Fruit fly (Drosophila melanogaster) whole organism, prepupa: ENCODE measurements around the gene nbs.

Experiments used
- Sox15 ChIP-seq: fragments of 200-800 bp; sonication (Bioruptor generic); optimal IDR thresholded peaks from 3 replicates; lab custom pipeline; 2016; ENCODE audit warnings: missing biosample characterization, missing genetic modification characterization
- cyc ChIP-seq: fragments of 200-800 bp; sonication (Bioruptor generic); optimal IDR thresholded peaks from 3 replicates; lab custom pipeline; 2016; ENCODE audit warnings: missing biosample characterization, missing genetic modification characterization

DNA sequence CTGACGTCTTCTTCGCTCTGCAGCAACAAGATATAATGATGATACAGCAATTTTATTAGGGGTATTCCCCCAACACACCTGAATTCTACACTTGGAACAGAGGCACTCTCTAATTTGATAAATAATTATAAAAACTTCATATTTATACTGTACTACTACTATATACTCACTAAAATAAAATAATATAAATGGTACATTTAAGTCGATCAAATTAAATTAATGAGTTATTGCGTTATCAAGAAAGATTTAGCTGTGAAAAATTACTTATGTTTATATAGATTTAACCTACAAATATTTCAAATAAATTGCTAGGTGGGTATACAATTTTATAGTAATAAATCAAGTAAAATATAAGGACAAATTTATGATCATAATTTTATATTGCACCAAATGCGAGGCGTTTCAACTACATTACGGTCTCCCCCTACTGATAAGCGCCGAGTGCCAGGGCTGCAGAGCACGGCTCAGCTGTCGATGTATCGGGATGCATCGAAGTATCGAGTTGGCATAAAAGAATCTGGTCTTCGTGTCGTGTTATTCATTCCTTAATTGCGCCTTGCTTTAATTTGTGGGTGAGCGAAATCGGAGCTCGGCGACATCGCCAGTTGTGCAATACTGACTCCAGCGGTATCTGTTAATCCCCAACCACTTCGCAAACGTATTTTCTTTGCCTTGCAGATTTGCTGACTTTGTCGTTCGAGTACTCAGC, 9.0 kb downstream of the nbs start, which contains the start of gene vsg:
- peak; percentile 73 for TF ChIP-seq Sox15 (GFP tag; lab: Kevin White, UChicago)
- TF ChIP-seq cyc (GFP tag; lab: Kevin White, UChicago) = peak; percentile 55
